Worm (Caenorhabditis elegans) whole organism, L4/young adult: ENCODE results near the gene gcy-25.

Source experiments
- dao-5 ChIP-seq: sonication (generic microtip); optimal IDR thresholded peaks from 2 replicates; lab custom pipeline; 2016; ENCODE audit warnings: missing genotype, missing genetic modification characterization, moderate library complexity, missing compliant biosample characterization
- him-1 ChIP-seq: sonication (generic microtip); optimal IDR thresholded peaks from 2 replicates; lab custom pipeline; 2016; ENCODE audit warnings: missing genotype, missing genetic modification reagents, missing genetic modification characterization, missing compliant biosample characterization

DNA sequence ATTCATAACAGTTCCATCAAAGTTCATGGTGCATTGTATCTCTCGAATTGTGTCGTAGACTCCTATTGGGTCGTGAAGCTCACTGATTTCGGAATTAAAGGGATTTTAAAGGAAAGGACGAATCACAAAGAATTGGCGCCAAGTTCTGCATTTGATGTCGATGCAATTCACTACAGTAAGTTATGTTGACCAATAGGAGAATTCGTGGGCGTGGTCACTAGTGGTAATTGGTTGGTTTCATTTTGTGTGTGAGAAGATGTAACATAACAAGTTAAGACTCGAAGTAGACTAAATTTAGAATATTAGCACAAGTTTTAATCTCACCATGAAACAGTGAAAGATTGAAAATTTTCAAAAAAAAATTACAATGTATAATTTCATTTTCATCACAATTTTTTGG is 5.5 kb downstream of the gcy-25 start:
- TF ChIP-seq him-1 (tag; lab: Kevin White, UChicago): no peak
- no peak for TF ChIP-seq dao-5 (tag; lab: Kevin White, UChicago)
